Worm (Caenorhabditis elegans): Measurements from ENCODE around the gene sdz-20.

DNA sequence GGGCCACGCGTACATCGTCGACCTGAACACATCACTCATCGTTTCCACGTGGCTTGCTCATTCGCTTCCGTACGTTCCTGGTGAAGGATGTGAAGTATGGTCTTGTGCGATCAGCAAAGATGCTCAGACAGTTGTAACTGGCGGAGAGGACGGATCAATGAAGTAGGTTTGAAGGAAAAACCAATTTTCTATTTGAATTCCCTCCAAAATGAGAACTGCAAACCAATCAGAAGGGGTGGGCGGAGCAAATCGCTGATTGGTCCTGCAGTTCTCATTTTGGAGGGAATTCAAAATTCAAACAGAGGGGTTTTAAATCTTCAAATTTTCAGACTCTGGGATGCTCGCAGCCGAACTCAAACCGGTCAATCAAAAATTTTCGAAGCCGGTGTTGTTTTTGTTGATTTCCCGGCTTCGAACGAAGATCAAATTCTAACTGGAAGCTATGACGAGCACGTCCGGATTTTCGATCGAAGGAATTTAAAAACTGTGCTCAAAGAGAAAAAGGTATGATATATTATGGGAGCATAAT is 16.4 kb upstream of the sdz-20 start:
- TF ChIP-seq nhr-237 (tag; optimal IDR thresholded peaks at IDR 0.05) (no peak), dmd-4 (tag; optimal IDR thresholded peaks at IDR 0.05) (no peak), unc-62 (GFP tag; optimal IDR thresholded peaks at IDR 0.05) (no peak)

Measured in whole organism, L2 larva.